Worm (Caenorhabditis elegans): Measurements from ENCODE around the gene ZK637.4.

The ZK637.4 gene

ce11 chrIII:8866983-8867842 lies 26.4 kb upstream of the ZK637.4 start:
- TF ChIP-seq dmd-4 (tag; optimal IDR thresholded peaks at IDR 0.05; ENCODE audit: borderline replicate concordance) (no peak), ceh-45 (GFP tag; IDR thresholded peaks at IDR 0.05) (no peak), ref-2 (tag; optimal IDR thresholded peaks at IDR 0.05) (no peak), tbx-2 (tag; optimal IDR thresholded peaks at IDR 0.05) (no peak), hlh-30 (tag; optimal IDR thresholded peaks at IDR 0.05; ENCODE audit: insufficient read depth) (no peak), fax-1 (tag; optimal IDR thresholded peaks at IDR 0.05) (no peak), ceh-30 (tag; optimal IDR thresholded peaks at IDR 0.05) (no peak), pqm-1 (tag; optimal IDR thresholded peaks at IDR 0.05) (no peak), gmeb-2 (tag; optimal IDR thresholded peaks at IDR 0.05) (no peak), sdc-2 (tag; optimal IDR thresholded peaks at IDR 0.05) (no peak), C38D4.7 (GFP tag; optimal IDR thresholded peaks at IDR 0.05) (no peak), F13H6.1 (tag; optimal IDR thresholded peaks at IDR 0.05) (no peak), hlh-8 (tag; optimal IDR thresholded peaks at IDR 0.05) (no peak), K02D7.2 (tag; optimal IDR thresholded peaks at IDR 0.05) (no peak), ama-1 (optimal IDR thresholded peaks at IDR 0.05) (no peak), ahr-1 (tag; optimal IDR thresholded peaks at IDR 0.05) (no peak)

- TF ChIP-seq C08G9.2 (tag; optimal IDR thresholded peaks at IDR 0.05) (no peak), elt-2 (tag; optimal IDR thresholded peaks at IDR 0.05) (peak; percentile 17)
Observed at ce11 chrIII:8867922-8868655, 25.5 kb upstream of the ZK637.4 start.

DNA sequence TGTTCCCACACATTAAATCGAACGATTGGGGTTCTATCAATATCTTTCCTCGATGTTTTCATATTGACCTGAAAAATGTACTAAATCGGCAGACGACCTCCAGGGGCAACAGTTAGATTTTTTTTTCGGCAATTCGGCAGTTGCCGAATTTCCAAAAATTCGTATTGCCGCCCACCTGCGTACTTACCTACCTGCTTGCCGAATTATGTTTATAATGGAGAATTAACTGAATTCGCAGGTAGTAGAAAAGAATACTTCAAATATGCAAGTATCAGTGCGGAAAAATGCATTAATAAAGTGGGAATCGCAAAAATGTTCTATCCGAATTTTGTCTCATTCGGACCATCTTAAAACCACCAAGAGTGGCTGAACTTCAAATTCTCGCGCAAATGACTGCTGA lies 23.9 kb upstream of the ZK637.4 start:
- TF ChIP-seq elt-4 (tag; optimal IDR thresholded peaks at IDR 0.05) (no peak), pag-3 (tag; optimal IDR thresholded peaks at IDR 0.05; ENCODE audit: borderline replicate concordance) (no peak), pros-1 (tag; optimal IDR thresholded peaks at IDR 0.05) (no peak), ceh-9 (tag; optimal IDR thresholded peaks at IDR 0.05) (no peak)

DNA sequence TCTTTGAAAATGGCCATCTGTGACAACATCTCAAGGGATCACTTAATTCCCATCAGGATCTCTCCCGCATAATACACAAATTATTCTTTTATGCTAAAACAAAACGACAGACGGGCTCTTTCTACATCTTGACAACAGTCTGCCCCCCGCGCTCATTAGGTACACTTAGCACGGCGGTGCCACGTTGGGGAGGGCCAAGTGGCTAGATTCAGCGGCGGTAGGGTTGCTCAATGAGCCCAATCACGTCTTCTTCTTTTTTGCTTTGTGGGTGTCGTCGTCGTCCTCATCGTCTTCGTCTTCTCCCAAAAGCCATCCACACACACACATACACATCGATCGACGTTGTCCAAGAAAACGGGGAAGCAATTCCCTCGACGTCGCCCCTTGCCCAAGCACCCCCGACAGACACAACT lies 20.5 kb upstream of the ZK637.4 start:
- TF ChIP-seq ref-2 (tag; optimal IDR thresholded peaks at IDR 0.05) (peak; percentile 2), pha-4 (tag; optimal IDR thresholded peaks at IDR 0.05) (no peak), nfya-1 (tag; optimal IDR thresholded peaks at IDR 0.05) (peak; percentile 37), hlh-30 (tag; optimal IDR thresholded peaks at IDR 0.05; ENCODE audit: insufficient read depth) (no peak), hlh-6 (tag; optimal IDR thresholded peaks at IDR 0.05) (peak; percentile 26), sox-4 (tag; optimal IDR thresholded peaks at IDR 0.05) (peak; percentile 1), gmeb-2 (tag; optimal IDR thresholded peaks at IDR 0.05) (no peak), unc-42 (tag; optimal IDR thresholded peaks at IDR 0.05) (peak; percentile 73), eyg-1 (tag; optimal IDR thresholded peaks at IDR 0.05) (peak; percentile 43), unc-3 (GFP tag; conservative IDR thresholded peaks at IDR 0.05) (no peak), unc-3 (tag; optimal IDR thresholded peaks at IDR 0.05) (peak; percentile 47), elt-2 (tag; optimal IDR thresholded peaks at IDR 0.05) (no peak), syd-9 (tag; optimal IDR thresholded peaks at IDR 0.05) (peak; percentile 5), ceh-48 (tag; optimal IDR thresholded peaks at IDR 0.05) (peak; percentile 57), ceh-31 (tag; optimal IDR thresholded peaks at IDR 0.05) (peak; percentile 36)
